Fruit fly (Drosophila melanogaster) whole organism, embryonic: Measurements from ENCODE around the gene CG31121.

Experiments
- CG10274 ChIP-seq: fragments of 200-800 bp; sonication (Bioruptor generic); optimal IDR thresholded peaks from 3 replicates; lab custom pipeline; 2017; ENCODE audit warnings: missing biosample characterization, mild to moderate bottlenecking, missing genetic modification characterization
- CG15514 ChIP-seq: fragments of 200-800 bp; sonication (Bioruptor generic); optimal IDR thresholded peaks from 3 replicates; lab custom pipeline; 2017; ENCODE audit warnings: missing biosample characterization, missing genetic modification characterization, mild to moderate bottlenecking, moderate library complexity, missing genetic modification reagents
- CG1603 ChIP-seq: fragments of 200-800 bp; sonication (Bioruptor generic); optimal IDR thresholded peaks from 2 replicates; lab custom pipeline; 2019; ENCODE audit warnings: missing biosample characterization, mild to moderate bottlenecking, missing genetic modification characterization, moderate library complexity
- CG16815 ChIP-seq: fragments of 200-800 bp; sonication (Bioruptor generic); optimal IDR thresholded peaks from 3 replicates; lab custom pipeline; 2017; ENCODE audit warnings: missing biosample characterization, mild to moderate bottlenecking, missing genetic modification characterization
- CG1792 ChIP-seq: fragments of 200-800 bp; sonication (Bioruptor generic); optimal IDR thresholded peaks from 2 replicates; lab custom pipeline; 2016; ENCODE audit warnings: missing biosample characterization, missing genetic modification characterization
- CG18599 ChIP-seq: fragments of 200-800 bp; sonication (Bioruptor generic); optimal IDR thresholded peaks from 3 replicates; lab custom pipeline; 2017; ENCODE audit warnings: missing biosample characterization, missing genetic modification characterization, mild to moderate bottlenecking, moderate library complexity, missing genetic modification reagents
- CG18764 ChIP-seq: fragments of 200-800 bp; sonication (Bioruptor generic); optimal IDR thresholded peaks from 3 replicates; lab custom pipeline; 2016; ENCODE audit warnings: missing biosample characterization, missing genetic modification characterization
- CG2199 ChIP-seq: fragments of 200-800 bp; sonication (Bioruptor generic); IDR thresholded peaks from 3 replicates; pipeline ENCODE4 v1.3.6; 2022; ENCODE audit warnings: missing biosample characterization, missing genetic modification characterization
- CG31388 ChIP-seq: fragments of 200-800 bp; sonication (Bioruptor generic); optimal IDR thresholded peaks from 2 replicates; lab custom pipeline; 2016; ENCODE audit warnings: missing biosample characterization, missing genetic modification characterization
- CG32772 ChIP-seq: fragments of 200-800 bp; sonication (Bioruptor generic); IDR thresholded peaks from 2 replicates; pipeline ENCODE4 v1.3.6; 2022; ENCODE audit warnings: missing biosample characterization, missing genetic modification characterization
- CG3726 ChIP-seq: fragments of 200-800 bp; sonication (Bioruptor generic); IDR thresholded peaks from 3 replicates; pipeline ENCODE4, ENCODE4 v1.3.6; 2022; ENCODE audit warnings: missing biosample characterization, missing genetic modification characterization
- CG8281 ChIP-seq: fragments of 200-800 bp; sonication (Bioruptor generic); optimal IDR thresholded peaks from 2 replicates; lab custom pipeline; 2018; ENCODE audit warnings: missing biosample characterization, mild to moderate bottlenecking, missing genetic modification characterization, moderate library complexity
- CG9609 ChIP-seq: fragments of 200-800 bp; sonication (Bioruptor generic); optimal IDR thresholded peaks from 3 replicates; lab custom pipeline; 2016; ENCODE audit warnings: missing biosample characterization, missing genetic modification characterization
- Dip3 ChIP-seq: fragments of 200-800 bp; sonication (Bioruptor generic); optimal IDR thresholded peaks from 3 replicates; lab custom pipeline; 2016; ENCODE audit warnings: missing biosample characterization, missing genetic modification characterization
- Doc3 ChIP-seq: fragments of 200-800 bp; sonication (Bioruptor generic); IDR thresholded peaks from 3 replicates; pipeline ENCODE4 v1.3.6; 2022; ENCODE audit warnings: missing biosample characterization, missing genetic modification characterization; ENCODE audit not compliant: partially characterized antibody
- Ets65A ChIP-seq: fragments of 200-800 bp; sonication (Bioruptor generic); peaks from one replicate; lab custom pipeline; 2016; ENCODE audit warnings: missing biosample characterization, missing genetic modification characterization
- Fer3 ChIP-seq: fragments of 200-800 bp; sonication (Bioruptor generic); optimal IDR thresholded peaks from 2 replicates; lab custom pipeline; 2018; ENCODE audit warnings: missing biosample characterization, mild to moderate bottlenecking, missing genetic modification characterization, moderate library complexity
- Hey ChIP-seq: fragments of 200-800 bp; sonication (Bioruptor generic); optimal IDR thresholded peaks from 3 replicates; lab custom pipeline; 2018; ENCODE audit warnings: missing biosample characterization, mild to moderate bottlenecking, missing genetic modification characterization
- HmgD ChIP-seq: fragments of 200-800 bp; sonication (Bioruptor generic); optimal IDR thresholded peaks from 3 replicates; lab custom pipeline; 2016; ENCODE audit warnings: missing biosample characterization, missing genetic modification characterization
- Med ChIP-seq: fragments of 200-800 bp; sonication (Bioruptor generic); peaks from one replicate; lab custom pipeline; 2016; ENCODE audit warnings: missing biosample characterization, missing genetic modification characterization, mild to moderate bottlenecking, inconsistent platforms, moderate library complexity
- Mes4 ChIP-seq: fragments of 200-800 bp; sonication (Bioruptor generic); optimal IDR thresholded peaks from 2 replicates; lab custom pipeline; 2016; ENCODE audit warnings: missing biosample characterization, missing genetic modification characterization
- Pdp1 ChIP-seq, 2 experiments: fragments of 200-800 bp; sonication (Bioruptor generic); optimal IDR thresholded peaks; 3 replicates each; lab custom pipeline; 2016; ENCODE audit warnings: missing biosample characterization in 2 of 2, missing genetic modification characterization in 2 of 2, mild to moderate bottlenecking in 1 of 2, moderate library complexity in 1 of 2
- Rfx ChIP-seq: fragments of 200-800 bp; sonication (Bioruptor generic); IDR thresholded peaks from 2 replicates; pipeline ENCODE4 v1.3.6; 2022; ENCODE audit warnings: missing biosample characterization, missing genetic modification characterization
- Scr ChIP-seq: fragments of 200-800 bp; sonication (Bioruptor generic); IDR thresholded peaks from 2 replicates; pipeline ENCODE4 v1.3.6; 2022; ENCODE audit warnings: missing biosample characterization, missing genetic modification characterization; ENCODE audit not compliant: partially characterized antibody
- Taf1 ChIP-seq: fragments of 200-800 bp; sonication (Bioruptor generic); IDR thresholded peaks from 2 replicates; pipeline ENCODE4 v1.3.6; 2022; ENCODE audit warnings: missing biosample characterization, missing genetic modification characterization
- Tbp ChIP-seq: fragments of >200 bp; optimal IDR thresholded peaks from 2 replicates; lab custom pipeline; 2018; ENCODE audit warnings: missing biosample characterization, missing genetic modification characterization
- ab ChIP-seq: fragments of 200-800 bp; sonication (Bioruptor generic); optimal IDR thresholded peaks from 2 replicates; lab custom pipeline; 2016; ENCODE audit warnings: missing biosample characterization, missing genetic modification characterization
- abd-A ChIP-seq: fragments of 200-800 bp; sonication (Bioruptor generic); optimal IDR thresholded peaks from 3 replicates; lab custom pipeline; 2019; ENCODE audit warnings: missing biosample characterization, mild to moderate bottlenecking, missing genetic modification characterization, moderate library complexity
- chinmo ChIP-seq: fragments of 200-800 bp; sonication (Bioruptor generic); IDR thresholded peaks from 4 replicates; pipeline ENCODE4 v1.3.6; 2022; ENCODE audit warnings: missing biosample characterization, missing genetic modification characterization; ENCODE audit not compliant: partially characterized antibody
- cwo ChIP-seq: fragments of 200-800 bp; sonication (Bioruptor generic); optimal IDR thresholded peaks from 3 replicates; lab custom pipeline; 2017; ENCODE audit warnings: missing biosample characterization, missing genetic modification characterization, mild to moderate bottlenecking, moderate library complexity, missing genetic modification reagents
- disco-r ChIP-seq: fragments of 200-800 bp; sonication (Bioruptor generic); optimal IDR thresholded peaks from 2 replicates; lab custom pipeline; 2016; ENCODE audit warnings: missing biosample characterization, missing genetic modification characterization
- fru ChIP-seq: fragments of >200 bp; optimal IDR thresholded peaks from 2 replicates; lab custom pipeline; 2017
- gfzf ChIP-seq: fragments of 200-800 bp; sonication (Bioruptor generic); optimal IDR thresholded peaks from 2 replicates; lab custom pipeline; 2016; ENCODE audit warnings: missing biosample characterization, mild to moderate bottlenecking, missing genetic modification characterization, moderate library complexity
- grn ChIP-seq: fragments of 200-800 bp; sonication (Bioruptor generic); optimal IDR thresholded peaks from 3 replicates; lab custom pipeline; 2017; ENCODE audit warnings: missing biosample characterization, missing genetic modification characterization
- jigr1 ChIP-seq: fragments of 200-800 bp; sonication (Bioruptor generic); IDR thresholded peaks from 3 replicates; pipeline ENCODE4 v1.3.6; 2022; ENCODE audit warnings: missing biosample characterization, missing genetic modification characterization
- kni ChIP-seq: fragments of 200-800 bp; sonication (Bioruptor generic); optimal IDR thresholded peaks from 3 replicates; lab custom pipeline; 2017; ENCODE audit warnings: mild to moderate bottlenecking, missing biosample characterization, missing genetic modification reagents, missing genetic modification characterization
- mirr ChIP-seq: fragments of 200-800 bp; sonication (Bioruptor generic); optimal IDR thresholded peaks from 3 replicates; lab custom pipeline; 2018; ENCODE audit warnings: missing biosample characterization, mild to moderate bottlenecking, missing genetic modification characterization
- phol ChIP-seq: fragments of 200-800 bp; sonication (Bioruptor generic); optimal IDR thresholded peaks from 3 replicates; lab custom pipeline; 2018; ENCODE audit warnings: missing biosample characterization, mild to moderate bottlenecking, missing genetic modification characterization, moderate library complexity
- rib ChIP-seq: fragments of 200-800 bp; sonication (Bioruptor generic); IDR thresholded peaks from 2 replicates; pipeline ENCODE4 v1.3.6; 2022; ENCODE audit warnings: missing biosample characterization, missing genetic modification characterization
- row ChIP-seq: fragments of 200-800 bp; sonication (Bioruptor generic); IDR thresholded peaks from 3 replicates; pipeline ENCODE4 v1.3.6; 2022; ENCODE audit warnings: missing biosample characterization, missing genetic modification characterization
- sd ChIP-seq: fragments of 200-800 bp; sonication (Bioruptor generic); optimal IDR thresholded peaks from 3 replicates; lab custom pipeline; 2018; ENCODE audit warnings: missing biosample characterization, mild to moderate bottlenecking, missing genetic modification characterization, moderate library complexity
- ssp ChIP-seq: fragments of 200-800 bp; sonication (Bioruptor generic); IDR thresholded peaks from 2 replicates; pipeline ENCODE4 v1.3.6; 2022; ENCODE audit warnings: missing biosample characterization, missing genetic modification characterization
- stwl ChIP-seq: fragments of 200-800 bp; sonication (Bioruptor generic); optimal IDR thresholded peaks from 3 replicates; lab custom pipeline; 2018; ENCODE audit warnings: missing biosample characterization, mild to moderate bottlenecking, missing genetic modification characterization, moderate library complexity
- tap ChIP-seq: fragments of 200-800 bp; optimal IDR thresholded peaks from 3 replicates; lab custom pipeline; 2019; ENCODE audit warnings: missing biosample characterization, mild to moderate bottlenecking, missing genetic modification characterization, moderate library complexity
- tll ChIP-seq, 2 experiments: fragments of 200-800 bp in 1 of 2; fragments of >200 bp in 1 of 2; sonication (Bioruptor generic) in 1 of 2; optimal IDR thresholded peaks; 2 replicates each; lab custom pipeline; 2017 to 2019; ENCODE audit warnings: missing biosample characterization in 2 of 2, missing genetic modification characterization in 2 of 2, mild to moderate bottlenecking in 1 of 2, moderate library complexity in 1 of 2
- toy ChIP-seq: fragments of 200-800 bp; sonication (Bioruptor generic); IDR thresholded peaks from 2 replicates; pipeline ENCODE4 v1.3.6; 2022; ENCODE audit warnings: missing biosample characterization, missing genetic modification characterization
- usp ChIP-seq: fragments of >200 bp; optimal IDR thresholded peaks from 2 replicates; lab custom pipeline; 2017; ENCODE audit warnings: missing biosample characterization, missing genetic modification characterization
- vvl ChIP-seq: fragments of 200-800 bp; sonication (Bioruptor generic); IDR thresholded peaks from 2 replicates; pipeline ENCODE4 v1.3.6; 2022; ENCODE audit warnings: missing biosample characterization, missing genetic modification characterization

CG31121 gene

DNA sequence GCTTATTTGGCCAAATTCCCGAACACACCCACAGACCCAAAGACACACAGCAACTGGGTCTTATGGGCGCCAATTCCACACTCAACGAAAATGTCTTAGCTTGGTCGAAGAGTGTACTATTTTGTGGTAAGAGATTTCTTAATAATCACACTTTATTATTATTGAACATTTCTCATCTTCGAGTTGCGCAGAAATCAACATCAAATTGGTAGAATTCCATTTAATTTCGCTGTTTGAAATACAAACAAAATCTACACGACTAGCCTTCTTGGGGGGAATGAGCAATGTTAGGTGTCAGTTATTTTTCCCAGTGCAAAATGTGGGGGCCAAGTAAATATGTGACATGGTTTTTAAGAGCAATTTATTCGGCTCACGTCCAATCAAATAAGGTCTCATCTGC lies 3.5 kb downstream of the CG31121 start (continued):
- TF ChIP-seq phol (tag; lab: Kevin White, UChicago) = peak; percentile 14
- TF ChIP-seq tll (GFP tag; optimal IDR thresholded peaks at IDR 0.05; lab: Kevin White, UChicago) = no peak
- peak; percentile 33 for TF ChIP-seq CG1603
- peak; percentile 41; the same call in 2 of the 3 replicates for TF ChIP-seq row (GFP tag; lab: Robert Waterston, UW)
- no peak for TF ChIP-seq Doc3 (GFP tag; lab: Robert Waterston, UW)
- peak; percentile 75 for TF ChIP-seq Med
- TF ChIP-seq cwo (GFP tag; lab: Kevin White, UChicago) = no peak

DNA sequence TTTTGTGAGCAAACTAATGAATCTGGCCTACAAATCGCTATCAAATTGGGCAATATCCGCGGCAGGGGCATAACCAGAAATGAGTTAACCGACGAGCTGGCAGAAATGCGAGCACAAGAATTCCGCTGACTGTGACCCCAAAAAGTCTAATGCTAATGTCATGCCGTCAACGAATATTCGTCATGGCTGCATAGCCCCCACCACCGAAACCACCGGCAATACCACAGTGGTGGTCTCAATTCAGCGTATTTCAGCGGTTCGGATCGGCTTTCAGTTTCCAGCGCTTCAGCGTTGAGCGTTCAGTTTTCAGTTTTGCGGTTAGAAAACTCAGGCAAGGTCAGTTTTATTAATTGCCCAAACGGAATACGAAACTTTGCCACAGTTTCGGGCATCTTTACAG lies 4.2 kb downstream of the CG31121 start:
- TF ChIP-seq ab (no peak), stwl (no peak), grn (GFP tag; lab: Kevin White, UChicago) (no peak), Dip3 (GFP tag; lab: Kevin White, UChicago) (no peak), CG15514 (GFP tag; lab: Kevin White, UChicago) (no peak), Mes4 (GFP tag; lab: Kevin White, UChicago) (no peak), CG2199 (GFP tag; lab: Robert Waterston, UW) (no peak), tap (tag; lab: Kevin White, UChicago) (no peak), CG32772 (GFP tag; lab: Robert Waterston, UW) (no peak), toy (no peak), abd-A (tag; lab: Kevin White, UChicago) (no peak), CG1792 (GFP tag; lab: Kevin White, UChicago) (no peak), sd (tag; lab: Kevin White, UChicago) (no peak), Fer3 (no peak), Ets65A (no peak)
- TF ChIP-seq, all 482 proteins: peak for 0

DNA sequence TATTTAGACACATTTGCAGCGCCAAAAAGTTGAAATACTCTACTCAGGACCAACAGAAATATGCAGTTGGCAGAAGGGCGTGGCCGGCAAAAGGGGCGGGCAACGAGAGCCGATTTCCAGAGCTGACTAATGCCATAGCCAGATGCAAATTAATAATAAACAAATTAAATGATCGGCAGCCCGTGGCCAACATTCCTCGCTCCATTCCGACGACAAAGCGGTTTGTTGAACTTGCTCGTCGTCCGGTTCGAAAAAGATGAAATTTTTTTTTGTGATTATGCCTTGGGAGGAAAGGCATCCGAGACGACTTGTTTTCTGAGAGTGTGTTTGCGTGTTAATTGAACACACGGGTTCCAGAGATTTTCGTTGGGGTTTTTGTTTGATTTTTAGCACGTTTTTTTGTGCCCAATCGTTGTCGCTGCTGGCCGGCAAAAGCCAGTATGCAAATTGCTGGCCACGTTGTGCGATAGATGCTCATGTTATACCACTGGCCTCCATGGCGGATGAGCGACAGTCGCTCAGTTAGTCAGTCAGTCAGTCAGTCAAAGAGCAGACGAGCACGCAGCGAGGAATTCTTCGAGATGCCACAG lies 5.0 kb downstream of the CG31121 start:
- TF ChIP-seq CG9609 (GFP tag; lab: Kevin White, UChicago) (no peak), CG8281 (peak; percentile 49), Hey (no peak), CG31388 (no peak), CG10274 (GFP tag; lab: Kevin White, UChicago) (no peak), Rfx (GFP tag; lab: Robert Waterston, UW) (no peak), Taf1 (no peak), phol (tag; lab: Kevin White, UChicago) (no peak), ssp (GFP tag; lab: Robert Waterston, UW) (no peak), CG16815 (GFP tag; lab: Kevin White, UChicago) (no peak), CG18599 (GFP tag; lab: Kevin White, UChicago) (no peak), CG18764 (GFP tag; lab: Kevin White, UChicago) (no peak), HmgD (GFP tag; lab: Kevin White, UChicago) (no peak), vvl (0 out of 2 replicates have a peak, but pooled peaks have one; percentile 12), chinmo (0 out of 4 replicates have a peak, but pooled peaks have one; percentile 70), fru (no peak), disco-r (no peak), Pdp1 (GFP tag; optimal IDR thresholded peaks at IDR 0.05; lab: Kevin White, UChicago) (peak in 1 of 2 experiments; percentile 20), gfzf (GFP tag; lab: Kevin White, UChicago) (no peak), jigr1 (no peak), usp (GFP tag; lab: Kevin White, UChicago) (no peak), Tbp (GFP tag; lab: Kevin White, UChicago) (no peak), rib (GFP tag; lab: Robert Waterston, UW) (no peak), CG3726 (GFP tag; lab: Robert Waterston, UW) (no peak), Ets65A (peak; percentile 39), Scr (GFP tag; lab: Robert Waterston, UW) (no peak), kni (GFP tag; lab: Kevin White, UChicago) (peak; percentile 29), mirr (GFP tag; lab: Kevin White, UChicago) (no peak)
